Fruit fly (Drosophila melanogaster) whole organism, embryonic: ENCODE data around the gene SmD2.

ENCODE experiments used
- Abd-B ChIP-seq: fragments of 200-800 bp; sonication (Bioruptor generic); optimal IDR thresholded peaks from 2 replicates; lab custom pipeline; 2018; ENCODE audit warnings: missing biosample characterization, mild to moderate bottlenecking, missing genetic modification characterization, moderate library complexity
- Atf3 ChIP-seq: fragments of 200-800 bp; sonication (Bioruptor generic); optimal IDR thresholded peaks from 3 replicates; lab custom pipeline; 2016; ENCODE audit warnings: missing biosample characterization, missing genetic modification characterization
- BEAF-32 ChIP-seq: fragments of 200-800 bp; sonication (Bioruptor generic); optimal IDR thresholded peaks from 3 replicates; lab custom pipeline; 2017; ENCODE audit warnings: missing biosample characterization, missing genetic modification characterization, mild to moderate bottlenecking, moderate library complexity, missing genetic modification reagents
- Bgb ChIP-seq: fragments of 200-800 bp; sonication (Bioruptor generic); IDR thresholded peaks from 2 replicates; pipeline ENCODE4 v1.3.6; 2022; ENCODE audit warnings: missing biosample characterization, missing genetic modification characterization; ENCODE audit not compliant: partially characterized antibody
- CG10543 ChIP-seq: fragments of 200-800 bp; sonication (Bioruptor generic); optimal IDR thresholded peaks from 3 replicates; lab custom pipeline; 2017; ENCODE audit warnings: missing biosample characterization, mild to moderate bottlenecking, missing genetic modification characterization, moderate library complexity
- CG11093 ChIP-seq: fragments of 200-800 bp; sonication (Bioruptor generic); IDR thresholded peaks from 3 replicates; pipeline ENCODE4 v1.3.6; 2022; ENCODE audit warnings: missing biosample characterization, missing genetic modification characterization
- CG11504 ChIP-seq: fragments of 200-800 bp; sonication (Bioruptor generic); optimal IDR thresholded peaks from 3 replicates; lab custom pipeline; 2019; ENCODE audit warnings: missing biosample characterization, mild to moderate bottlenecking, missing genetic modification characterization, moderate library complexity
- CG11695 ChIP-seq: fragments of 200-800 bp; sonication (Bioruptor generic); IDR thresholded peaks from 3 replicates; pipeline ENCODE4 v1.3.6; 2022; ENCODE audit warnings: missing biosample characterization, missing genetic modification characterization
- CG12104 ChIP-seq: fragments of 200-800 bp; sonication (Bioruptor generic); optimal IDR thresholded peaks from 3 replicates; lab custom pipeline; 2016; ENCODE audit warnings: missing biosample characterization, missing genetic modification characterization
- CG12391 ChIP-seq: fragments of 200-800 bp; sonication (Bioruptor generic); optimal IDR thresholded peaks from 3 replicates; lab custom pipeline; 2018; ENCODE audit warnings: missing biosample characterization, mild to moderate bottlenecking, missing genetic modification characterization, moderate library complexity
- CG13424 ChIP-seq: fragments of 200-800 bp; sonication (Bioruptor generic); optimal IDR thresholded peaks from 2 replicates; lab custom pipeline; 2019; ENCODE audit warnings: missing biosample characterization, mild to moderate bottlenecking, missing genetic modification characterization, moderate library complexity
- CG13624 ChIP-seq: fragments of 200-800 bp; sonication (Bioruptor generic); optimal IDR thresholded peaks from 2 replicates; lab custom pipeline; 2016; ENCODE audit warnings: missing biosample characterization, missing genetic modification characterization
- CG14860 ChIP-seq: fragments of 200-800 bp; sonication (Bioruptor generic); IDR thresholded peaks from 3 replicates; pipeline ENCODE4 v1.3.6; 2022; ENCODE audit warnings: missing biosample characterization, missing genetic modification characterization; ENCODE audit not compliant: partially characterized antibody
- CG14965 ChIP-seq: fragments of 200-800 bp; sonication (Bioruptor generic); optimal IDR thresholded peaks from 2 replicates; lab custom pipeline; 2016; ENCODE audit warnings: missing biosample characterization, missing genetic modification characterization, borderline replicate concordance
- CG16863 ChIP-seq: fragments of 200-800 bp; sonication (Bioruptor generic); optimal IDR thresholded peaks from 3 replicates; lab custom pipeline; 2016; ENCODE audit warnings: missing biosample characterization, missing genetic modification characterization
- CG17361 ChIP-seq: fragments of 200-800 bp; sonication (Bioruptor generic); IDR thresholded peaks from 3 replicates; pipeline ENCODE4 v1.3.6; 2022; ENCODE audit warnings: missing biosample characterization, missing genetic modification characterization
- CG2116 ChIP-seq: fragments of 200-800 bp; sonication (Bioruptor generic); optimal IDR thresholded peaks from 3 replicates; lab custom pipeline; 2018; ENCODE audit warnings: missing biosample characterization, mild to moderate bottlenecking, missing genetic modification characterization
- CG2875 ChIP-seq: fragments of 200-800 bp; sonication (Bioruptor generic); optimal IDR thresholded peaks from 2 replicates; lab custom pipeline; 2017; ENCODE audit warnings: missing biosample characterization, mild to moderate bottlenecking, missing genetic modification characterization, missing genetic modification reagents
- CG3065 ChIP-seq: fragments of 200-800 bp; sonication (Bioruptor generic); optimal IDR thresholded peaks from 2 replicates; lab custom pipeline; 2016; ENCODE audit warnings: missing biosample characterization, missing genetic modification characterization
- CG4360 ChIP-seq: fragments of 200-800 bp; sonication (Bioruptor generic); IDR thresholded peaks from 2 replicates; pipeline ENCODE4 v1.3.6; 2022; ENCODE audit warnings: missing biosample characterization, missing genetic modification characterization
- CG5180 ChIP-seq: fragments of 200-800 bp; sonication (Bioruptor generic); optimal IDR thresholded peaks from 3 replicates; lab custom pipeline; 2017; ENCODE audit warnings: missing biosample characterization, missing genetic modification characterization, mild to moderate bottlenecking, moderate library complexity, missing genetic modification reagents
- Dref ChIP-seq: fragments of 200-800 bp; sonication (Bioruptor generic); IDR thresholded peaks from 2 replicates; pipeline ENCODE4 v1.3.6; 2022; ENCODE audit warnings: missing biosample characterization, missing genetic modification characterization
- Drgx ChIP-seq: fragments of 200-800 bp; sonication (Bioruptor generic); IDR thresholded peaks from 2 replicates; pipeline ENCODE4 v1.3.6; 2022; ENCODE audit warnings: missing biosample characterization, missing genetic modification characterization
- Ets65A ChIP-seq: fragments of 200-800 bp; sonication (Bioruptor generic); peaks from one replicate; lab custom pipeline; 2016; ENCODE audit warnings: missing biosample characterization, missing genetic modification characterization
- Fer3 ChIP-seq: fragments of 200-800 bp; sonication (Bioruptor generic); optimal IDR thresholded peaks from 2 replicates; lab custom pipeline; 2018; ENCODE audit warnings: missing biosample characterization, mild to moderate bottlenecking, missing genetic modification characterization, moderate library complexity
- GATAe ChIP-seq: fragments of 200-800 bp; sonication (Bioruptor generic); conservative IDR thresholded peaks from 2 replicates; pipeline ENCODE4 v1.3.6; 2022; ENCODE audit warnings: missing biosample characterization, missing genetic modification characterization
- Hr78 ChIP-seq, 2 experiments: fragments of 200-800 bp in 1 of 2; fragments of >200 bp in 1 of 2; sonication (Bioruptor generic) in 1 of 2; optimal IDR thresholded peaks; 2 replicates each; lab custom pipeline; 2017 to 2019; ENCODE audit warnings: missing biosample characterization in 2 of 2, missing genetic modification characterization in 2 of 2, mild to moderate bottlenecking in 1 of 2, moderate library complexity in 1 of 2
- Meics ChIP-seq: fragments of 200-800 bp; sonication (Bioruptor generic); optimal IDR thresholded peaks from 2 replicates; lab custom pipeline; 2017; ENCODE audit warnings: missing biosample characterization, mild to moderate bottlenecking, missing genetic modification characterization
- Optix ChIP-seq: fragments of 200-800 bp; sonication (Bioruptor generic); IDR thresholded peaks from 3 replicates; pipeline ENCODE4 v1.3.6; 2022; ENCODE audit warnings: missing biosample characterization, missing genetic modification characterization
- PHDP ChIP-seq: fragments of 200-800 bp; sonication (Bioruptor generic); optimal IDR thresholded peaks from 3 replicates; lab custom pipeline; 2018; ENCODE audit warnings: missing biosample characterization, mild to moderate bottlenecking, missing genetic modification characterization, moderate library complexity
- Pdp1 ChIP-seq, 2 experiments: fragments of 200-800 bp; sonication (Bioruptor generic); optimal IDR thresholded peaks; 3 replicates each; lab custom pipeline; 2016; ENCODE audit warnings: missing biosample characterization in 2 of 2, missing genetic modification characterization in 2 of 2, mild to moderate bottlenecking in 1 of 2, moderate library complexity in 1 of 2
- Sry-δ ChIP-seq: fragments of 200-800 bp; sonication (Bioruptor generic); optimal IDR thresholded peaks from 2 replicates; lab custom pipeline; 2016; ENCODE audit warnings: missing biosample characterization, missing genetic modification characterization
- ara ChIP-seq: fragments of 200-800 bp; sonication (Bioruptor generic); IDR thresholded peaks from 2 replicates; pipeline ENCODE4 v1.3.6; 2022; ENCODE audit warnings: missing biosample characterization, missing genetic modification characterization
- cad ChIP-seq: fragments of >200 bp; optimal IDR thresholded peaks from 2 replicates; lab custom pipeline; 2017; ENCODE audit warnings: missing biosample characterization, missing genetic modification characterization
- chn ChIP-seq: fragments of 200-800 bp; sonication (Bioruptor generic); optimal IDR thresholded peaks from 2 replicates; lab custom pipeline; 2016; ENCODE audit warnings: missing biosample characterization, missing genetic modification characterization
- dati ChIP-seq: fragments of 200-800 bp; sonication (Bioruptor generic); IDR thresholded peaks from 2 replicates; pipeline ENCODE4 v1.3.6; 2022; ENCODE audit warnings: missing biosample characterization, missing genetic modification characterization
- emc ChIP-seq: fragments of 200-800 bp; sonication (Bioruptor generic); optimal IDR thresholded peaks from 2 replicates; lab custom pipeline; 2016; ENCODE audit warnings: missing biosample characterization, missing genetic modification characterization
- fd96Cb ChIP-seq: fragments of 200-800 bp; sonication (Bioruptor generic); optimal IDR thresholded peaks from 2 replicates; lab custom pipeline; 2018; ENCODE audit warnings: missing biosample characterization, mild to moderate bottlenecking, missing genetic modification characterization, moderate library complexity
- gfzf ChIP-seq: fragments of 200-800 bp; sonication (Bioruptor generic); optimal IDR thresholded peaks from 2 replicates; lab custom pipeline; 2016; ENCODE audit warnings: missing biosample characterization, mild to moderate bottlenecking, missing genetic modification characterization, moderate library complexity
- kni ChIP-seq: fragments of 200-800 bp; sonication (Bioruptor generic); optimal IDR thresholded peaks from 3 replicates; lab custom pipeline; 2017; ENCODE audit warnings: mild to moderate bottlenecking, missing biosample characterization, missing genetic modification reagents, missing genetic modification characterization
- maf-S ChIP-seq: fragments of 200-800 bp; sonication (Bioruptor generic); optimal IDR thresholded peaks from 2 replicates; lab custom pipeline; 2016; ENCODE audit warnings: missing biosample characterization, missing genetic modification characterization
- pnt ChIP-seq: fragments of 200-800 bp; sonication (Bioruptor generic); optimal IDR thresholded peaks from 3 replicates; lab custom pipeline; 2016; ENCODE audit warnings: missing biosample characterization, missing genetic modification characterization
- salm ChIP-seq: fragments of 200-800 bp; sonication (Bioruptor generic); optimal IDR thresholded peaks from 2 replicates; lab custom pipeline; 2018; ENCODE audit warnings: missing biosample characterization, mild to moderate bottlenecking, missing genetic modification characterization
- sens ChIP-seq: fragments of 200-800 bp; sonication (Bioruptor generic); peaks from one replicate; lab custom pipeline; 2016; ENCODE audit warnings: missing biosample characterization, missing genetic modification characterization
- seq ChIP-seq: fragments of 200-800 bp; sonication (Bioruptor generic); IDR thresholded peaks from 2 replicates; pipeline ENCODE4 v1.3.6; 2022; ENCODE audit warnings: missing biosample characterization, missing genetic modification characterization
- sna ChIP-seq: fragments of 200-800 bp; sonication (Bioruptor generic); IDR thresholded peaks from 2 replicates; pipeline ENCODE4 v1.3.6; 2022; ENCODE audit warnings: missing biosample characterization, missing genetic modification characterization; ENCODE audit not compliant: partially characterized antibody
- zen ChIP-seq: fragments of 200-800 bp; sonication (Bioruptor generic); optimal IDR thresholded peaks from 3 replicates; lab custom pipeline; 2018; ENCODE audit warnings: missing biosample characterization, mild to moderate bottlenecking, missing genetic modification characterization, moderate library complexity

The SmD2 gene

dm6 chr3R:6375944-6376343 lies 30.2 kb upstream of the SmD2 start, which contains the start of gene CRAT:
Gene CRAT (minus strand): TSS chr3R:6376044.
- no peak for TF ChIP-seq CG2875 (GFP tag; lab: Kevin White, UChicago)
- no peak for TF ChIP-seq CG13424 (tag; lab: Kevin White, UChicago)
- TF ChIP-seq dati (GFP tag; lab: Robert Waterston, UW): no peak
- no peak for TF ChIP-seq Hr78 (GFP tag; optimal IDR thresholded peaks at IDR 0.05; lab: Kevin White, UChicago)
- no peak for TF ChIP-seq ara (GFP tag; lab: Robert Waterston, UW)
- no peak for TF ChIP-seq CG10543 (GFP tag; lab: Kevin White, UChicago)
- TF ChIP-seq CG13624 (GFP tag; lab: Kevin White, UChicago): no peak
- no peak for TF ChIP-seq CG14965

dm6 chr3R:6374307-6374574 lies 28.5 kb upstream of the SmD2 start, which contains the start of gene CG42564:
Gene CG42564 (plus strand): TSS chr3R:6374475.
- TF ChIP-seq CG3065 (GFP tag; lab: Kevin White, UChicago) (no peak), Optix (GFP tag; lab: Robert Waterston, UW) (no peak), CG17361 (GFP tag; lab: Robert Waterston, UW) (no peak), CG11093 (GFP tag; lab: Robert Waterston, UW) (no peak), Fer3 (no peak), pnt (no peak), emc (GFP tag; lab: Kevin White, UChicago) (no peak), kni (GFP tag; lab: Kevin White, UChicago) (no peak), sens (peak; percentile 7), Atf3 (GFP tag; lab: Kevin White, UChicago) (no peak), Dref (GFP tag; lab: Robert Waterston, UW) (no peak), CG2116 (GFP tag; lab: Kevin White, UChicago) (no peak), Sry-δ (GFP tag; lab: Kevin White, UChicago) (peak; percentile 2), maf-S (GFP tag; lab: Kevin White, UChicago) (no peak), Meics (GFP tag; lab: Kevin White, UChicago) (peak; percentile 75), Ets65A (GFP tag; lab: Kevin White, UChicago) (peak; percentile 47)

- TF ChIP-seq CG4360 (GFP tag; lab: Robert Waterston, UW): no peak
- no peak for TF ChIP-seq CG10543 (GFP tag; lab: Kevin White, UChicago)
- no peak for TF ChIP-seq CG5180 (GFP tag; lab: Kevin White, UChicago)
- peak; percentile 46 for TF ChIP-seq BEAF-32
- TF ChIP-seq seq (GFP tag; lab: Robert Waterston, UW): peak; percentile 52; the same call in 1 of the 2 replicates
- TF ChIP-seq Bgb (GFP tag; lab: Robert Waterston, UW): no peak
- peak; percentile 18 for TF ChIP-seq CG16863
- no peak for TF ChIP-seq sna
- TF ChIP-seq Pdp1 (GFP tag; optimal IDR thresholded peaks at IDR 0.05; lab: Kevin White, UChicago): peak in 1 of 2 experiments; percentile 27
- TF ChIP-seq salm (tag; lab: Kevin White, UChicago): no peak
- TF ChIP-seq gfzf: no peak
- TF ChIP-seq CG11695: 0 out of 3 replicates have a peak, but pooled peaks have one; percentile 28
- TF ChIP-seq zen (tag; lab: Kevin White, UChicago): no peak
- TF ChIP-seq fd96Cb (tag; lab: Kevin White, UChicago): no peak
- TF ChIP-seq Abd-B: no peak
- peak; percentile 5 for TF ChIP-seq chn (GFP tag; lab: Kevin White, UChicago)
- TF ChIP-seq cad (GFP tag; lab: Kevin White, UChicago): no peak
- TF ChIP-seq CG11504 (tag; lab: Kevin White, UChicago): no peak
- TF ChIP-seq CG12104: no peak
- TF ChIP-seq PHDP (tag; lab: Kevin White, UChicago): peak; percentile 75
- peak; percentile 54 for TF ChIP-seq CG12391
- TF ChIP-seq GATAe: no peak
- TF ChIP-seq Drgx (GFP tag; lab: Robert Waterston, UW): 0 out of 2 replicates have a peak, but pooled peaks have one; percentile 33
- TF ChIP-seq CG14860: no peak
Observed at dm6 chr3R:6373512-6374306, 28.0 kb upstream of the SmD2 start.
